Fruit fly (Drosophila melanogaster) whole organism, embryonic: ENCODE data around the gene Cpsf5.

Source experiments
- ATbp ChIP-seq: fragments of 200-800 bp; sonication (Bioruptor generic); optimal IDR thresholded peaks from 2 replicates; lab custom pipeline; 2017; ENCODE audit warnings: missing biosample characterization, mild to moderate bottlenecking, missing genetic modification characterization, missing genetic modification reagents
- Ada2b ChIP-seq: fragments of 200-800 bp; sonication (Bioruptor generic); IDR thresholded peaks from 2 replicates; pipeline ENCODE4 v1.3.6; 2022; ENCODE audit warnings: missing biosample characterization, missing genetic modification characterization
- Asciz ChIP-seq: fragments of 200-800 bp; sonication (Bioruptor generic); optimal IDR thresholded peaks from 2 replicates; lab custom pipeline; 2017; ENCODE audit warnings: missing biosample characterization, mild to moderate bottlenecking, missing genetic modification characterization, missing genetic modification reagents
- Awh ChIP-seq: fragments of 200-800 bp; sonication (Bioruptor generic); IDR thresholded peaks from 2 replicates; pipeline ENCODE4, ENCODE4 v1.3.6; 2022; ENCODE audit warnings: missing biosample characterization, missing genetic modification characterization
- Blimp-1 ChIP-seq: fragments of 200-800 bp; sonication (Bioruptor generic); optimal IDR thresholded peaks from 3 replicates; lab custom pipeline; 2018; ENCODE audit warnings: missing biosample characterization, missing genetic modification characterization, mild to moderate bottlenecking, moderate library complexity, missing genetic modification reagents
- CG10147 ChIP-seq: fragments of 200-800 bp; sonication (Bioruptor generic); optimal IDR thresholded peaks from 2 replicates; lab custom pipeline; 2019; ENCODE audit warnings: missing biosample characterization, mild to moderate bottlenecking, missing genetic modification characterization, moderate library complexity
- CG10209 ChIP-seq: fragments of 200-800 bp; sonication (Bioruptor generic); optimal IDR thresholded peaks from 3 replicates; lab custom pipeline; 2017; ENCODE audit warnings: missing biosample characterization, mild to moderate bottlenecking, missing genetic modification characterization, missing genetic modification reagents
- CG10366 ChIP-seq: fragments of 200-800 bp; sonication (Bioruptor generic); IDR thresholded peaks from 2 replicates; pipeline ENCODE4 v1.3.6; 2022; ENCODE audit warnings: missing biosample characterization, missing genetic modification characterization
- CG11504 ChIP-seq: fragments of 200-800 bp; sonication (Bioruptor generic); optimal IDR thresholded peaks from 3 replicates; lab custom pipeline; 2019; ENCODE audit warnings: missing biosample characterization, mild to moderate bottlenecking, missing genetic modification characterization, moderate library complexity
- CG11695 ChIP-seq: fragments of 200-800 bp; sonication (Bioruptor generic); IDR thresholded peaks from 3 replicates; pipeline ENCODE4 v1.3.6; 2022; ENCODE audit warnings: missing biosample characterization, missing genetic modification characterization
- CG13624 ChIP-seq: fragments of 200-800 bp; sonication (Bioruptor generic); optimal IDR thresholded peaks from 2 replicates; lab custom pipeline; 2016; ENCODE audit warnings: missing biosample characterization, missing genetic modification characterization
- CG14050 ChIP-seq: fragments of 200-800 bp; sonication (Bioruptor generic); IDR thresholded peaks from 3 replicates; pipeline ENCODE4 v1.3.6; 2022; ENCODE audit warnings: missing biosample characterization, missing genetic modification characterization
- CG15011 ChIP-seq: fragments of 200-800 bp; sonication (Bioruptor generic); optimal IDR thresholded peaks from 3 replicates; lab custom pipeline; 2018; ENCODE audit warnings: missing biosample characterization, mild to moderate bottlenecking, missing genetic modification characterization
- CG16779 ChIP-seq: fragments of 200-800 bp; sonication (Bioruptor generic); IDR thresholded peaks from 2 replicates; pipeline ENCODE4 v1.3.6; 2022; ENCODE audit warnings: missing biosample characterization, missing genetic modification characterization
- CG18619 ChIP-seq: fragments of 200-800 bp; sonication (Bioruptor generic); optimal IDR thresholded peaks from 3 replicates; lab custom pipeline; 2017; ENCODE audit warnings: missing biosample characterization, mild to moderate bottlenecking, missing genetic modification characterization
- CG33557 ChIP-seq: fragments of 200-800 bp; sonication (Bioruptor generic); optimal IDR thresholded peaks from 2 replicates; lab custom pipeline; 2019; ENCODE audit warnings: missing biosample characterization, mild to moderate bottlenecking, missing genetic modification characterization, moderate library complexity
- CG5180 ChIP-seq: fragments of 200-800 bp; sonication (Bioruptor generic); optimal IDR thresholded peaks from 3 replicates; lab custom pipeline; 2017; ENCODE audit warnings: missing biosample characterization, missing genetic modification characterization, mild to moderate bottlenecking, moderate library complexity, missing genetic modification reagents
- CG6683 ChIP-seq: fragments of 200-800 bp; sonication (Bioruptor generic); optimal IDR thresholded peaks from 2 replicates; lab custom pipeline; 2017; ENCODE audit warnings: missing biosample characterization, mild to moderate bottlenecking, missing genetic modification characterization, missing genetic modification reagents
- CG6854 ChIP-seq: fragments of 200-800 bp; sonication (Bioruptor generic); optimal IDR thresholded peaks from 3 replicates; lab custom pipeline; 2017; ENCODE audit warnings: missing biosample characterization, mild to moderate bottlenecking, missing genetic modification characterization
- CG8359 ChIP-seq: fragments of 200-800 bp; sonication (Bioruptor generic); optimal IDR thresholded peaks from 2 replicates; lab custom pipeline; 2017; ENCODE audit warnings: missing biosample characterization, mild to moderate bottlenecking, missing genetic modification characterization, borderline replicate concordance
- CG9932 ChIP-seq: fragments of 200-800 bp; sonication (Bioruptor generic); IDR thresholded peaks from 2 replicates; pipeline ENCODE4 v1.3.6; 2022; ENCODE audit warnings: missing biosample characterization, missing genetic modification characterization
- CHES-1-like ChIP-seq: fragments of 200-800 bp; sonication (Bioruptor generic); optimal IDR thresholded peaks from 2 replicates; lab custom pipeline; 2016; ENCODE audit warnings: missing biosample characterization, missing genetic modification characterization
- CTCF ChIP-seq: fragments of 200-800 bp; sonication (Bioruptor generic); optimal IDR thresholded peaks from 2 replicates; lab custom pipeline; 2017; ENCODE audit warnings: missing biosample characterization, mild to moderate bottlenecking, missing genetic modification characterization, moderate library complexity
- Dek ChIP-seq: fragments of 200-800 bp; sonication (Bioruptor generic); optimal IDR thresholded peaks from 3 replicates; lab custom pipeline; 2019; ENCODE audit warnings: missing biosample characterization, mild to moderate bottlenecking, missing genetic modification characterization, moderate library complexity
- GATAe ChIP-seq: fragments of 200-800 bp; sonication (Bioruptor generic); conservative IDR thresholded peaks from 2 replicates; pipeline ENCODE4 v1.3.6; 2022; ENCODE audit warnings: missing biosample characterization, missing genetic modification characterization
- HLH54F ChIP-seq: fragments of 200-800 bp; sonication (Bioruptor generic); optimal IDR thresholded peaks from 3 replicates; lab custom pipeline; 2016; ENCODE audit warnings: missing biosample characterization, missing genetic modification characterization
- Hand ChIP-seq: fragments of 200-800 bp; sonication (Bioruptor generic); optimal IDR thresholded peaks from 2 replicates; lab custom pipeline; 2017; ENCODE audit warnings: mild to moderate bottlenecking, missing biosample characterization, missing genetic modification reagents, missing genetic modification characterization
- Nf-YC ChIP-seq: fragments of 200-800 bp; optimal IDR thresholded peaks from 3 replicates; lab custom pipeline; 2019; ENCODE audit warnings: missing biosample characterization, mild to moderate bottlenecking, missing genetic modification characterization, moderate library complexity
- Poxn ChIP-seq: fragments of 200-800 bp; sonication (Bioruptor generic); IDR thresholded peaks from 2 replicates; pipeline ENCODE4 v1.3.6; 2022; ENCODE audit warnings: missing biosample characterization, missing genetic modification characterization
- Sox100B ChIP-seq: fragments of 200-800 bp; sonication (Bioruptor generic); optimal IDR thresholded peaks from 3 replicates; lab custom pipeline; 2018; ENCODE audit warnings: missing biosample characterization, mild to moderate bottlenecking, missing genetic modification characterization
- TFAM ChIP-seq: fragments of 200-800 bp; sonication (Bioruptor generic); optimal IDR thresholded peaks from 2 replicates; lab custom pipeline; 2017; ENCODE audit warnings: missing biosample characterization, missing genetic modification characterization, inconsistent platforms
- Xrp1 ChIP-seq: fragments of 200-800 bp; sonication (Bioruptor generic); IDR thresholded peaks from 2 replicates; pipeline ENCODE4 v1.3.6; 2022; ENCODE audit warnings: missing biosample characterization, missing genetic modification characterization
- br ChIP-seq: fragments of >200 bp; optimal IDR thresholded peaks from 2 replicates; lab custom pipeline; 2017
- dimm ChIP-seq: fragments of 200-800 bp; sonication (Bioruptor generic); IDR thresholded peaks from 2 replicates; pipeline ENCODE4 v1.3.6; 2022; ENCODE audit warnings: missing biosample characterization, missing genetic modification characterization
- fd102C ChIP-seq: fragments of 200-800 bp; sonication (Bioruptor generic); optimal IDR thresholded peaks from 2 replicates; lab custom pipeline; 2018; ENCODE audit warnings: missing biosample characterization, mild to moderate bottlenecking, missing genetic modification characterization, moderate library complexity
- ftz-f1 ChIP-seq: fragments of 200-800 bp; sonication (Bioruptor generic); optimal IDR thresholded peaks from 2 replicates; lab custom pipeline; 2016; ENCODE audit warnings: missing biosample characterization, missing genetic modification characterization
- gcm ChIP-seq: fragments of 200-800 bp; sonication (Bioruptor generic); optimal IDR thresholded peaks from 2 replicates; lab custom pipeline; 2019; ENCODE audit warnings: missing biosample characterization, mild to moderate bottlenecking, missing genetic modification characterization, moderate library complexity
- gfzf ChIP-seq: fragments of 200-800 bp; sonication (Bioruptor generic); optimal IDR thresholded peaks from 2 replicates; lab custom pipeline; 2016; ENCODE audit warnings: missing biosample characterization, mild to moderate bottlenecking, missing genetic modification characterization, moderate library complexity
- grau ChIP-seq: fragments of 200-800 bp; optimal IDR thresholded peaks from 3 replicates; lab custom pipeline; 2019; ENCODE audit warnings: missing biosample characterization, mild to moderate bottlenecking, missing genetic modification characterization, moderate library complexity
- hth ChIP-seq: fragments of >200 bp; optimal IDR thresholded peaks from 2 replicates; lab custom pipeline; 2017; ENCODE audit warnings: inconsistent platforms
- klu ChIP-seq: fragments of 200-800 bp; sonication (Bioruptor generic); IDR thresholded peaks from 2 replicates; pipeline ENCODE4 v1.3.6; 2022; ENCODE audit warnings: missing biosample characterization, missing genetic modification characterization
- kni ChIP-seq: fragments of 200-800 bp; sonication (Bioruptor generic); optimal IDR thresholded peaks from 3 replicates; lab custom pipeline; 2017; ENCODE audit warnings: mild to moderate bottlenecking, missing biosample characterization, missing genetic modification reagents, missing genetic modification characterization
- nerfin-2 ChIP-seq: fragments of 200-800 bp; sonication (Bioruptor generic); IDR thresholded peaks from 2 replicates; pipeline ENCODE4 v1.3.6; 2022; ENCODE audit warnings: missing biosample characterization, missing genetic modification characterization; ENCODE audit not compliant: partially characterized antibody
- org-1 ChIP-seq: fragments of 200-800 bp; sonication (Bioruptor generic); optimal IDR thresholded peaks from 2 replicates; lab custom pipeline; 2017; ENCODE audit warnings: missing biosample characterization, missing genetic modification characterization
- pan ChIP-seq, 4 experiments: fragments of >200 bp in 3 of 4; fragments of 200-800 bp in 1 of 4; sonication (Bioruptor generic) in 1 of 4; optimal IDR thresholded peaks in 3 of 4; IDR thresholded peaks in 1 of 4; 2 replicates each; pipeline versions ENCODE4 v1.3.6 to Lab custom; 2017 to 2022; ENCODE audit warnings: missing biosample characterization in 2 of 4, missing genetic modification characterization in 2 of 4, mixed read lengths in 1 of 4
- repo ChIP-seq: fragments of 200-800 bp; sonication (Bioruptor generic); optimal IDR thresholded peaks from 2 replicates; lab custom pipeline; 2016; ENCODE audit warnings: missing biosample characterization, missing genetic modification characterization
- sc ChIP-seq, 3 experiments: fragments of >200 bp in 2 of 3; fragments of 200-800 bp in 1 of 3; sonication (Bioruptor generic) in 1 of 3; optimal IDR thresholded peaks; 2 replicates in 2 of 3; 3 replicates in 1 of 3; lab custom pipeline; 2017; ENCODE audit warnings: mild to moderate bottlenecking in 1 of 3, missing biosample characterization in 1 of 3, missing genetic modification characterization in 1 of 3, missing genetic modification reagents in 1 of 3
- sim ChIP-seq: fragments of 200-800 bp; sonication (Bioruptor generic); IDR thresholded peaks from 2 replicates; pipeline ENCODE4 v1.3.6; 2022; ENCODE audit warnings: missing biosample characterization, missing genetic modification characterization
- sob ChIP-seq: fragments of 200-800 bp; sonication (Bioruptor generic); IDR thresholded peaks from 2 replicates; pipeline ENCODE4 v1.3.6; 2022; ENCODE audit warnings: missing biosample characterization, missing genetic modification characterization
- vvl ChIP-seq: fragments of 200-800 bp; sonication (Bioruptor generic); IDR thresholded peaks from 2 replicates; pipeline ENCODE4 v1.3.6; 2022; ENCODE audit warnings: missing biosample characterization, missing genetic modification characterization

Cpsf5 gene

DNA sequence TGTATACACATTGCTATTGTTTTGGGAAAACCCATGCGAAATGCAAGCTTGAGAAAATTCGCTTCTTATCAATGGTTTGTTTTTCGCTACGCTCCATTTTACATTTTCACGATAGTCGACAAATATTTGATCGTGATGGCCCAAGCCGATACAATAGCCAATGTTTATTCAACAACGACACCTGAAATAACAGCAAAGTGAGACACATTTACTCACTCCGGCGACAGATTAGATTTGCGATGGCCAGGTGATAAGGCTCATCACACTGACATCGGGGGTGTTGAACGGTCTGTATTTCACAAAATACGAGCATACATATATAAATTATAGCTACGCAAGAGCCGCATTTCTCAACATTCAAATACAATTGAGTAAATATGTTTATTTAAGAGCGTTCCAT lies 13.7 kb upstream of the Cpsf5 start (continued):
- peak; percentile 36 for TF ChIP-seq CTCF (GFP tag; lab: Kevin White, UChicago)
- peak; percentile 87 for TF ChIP-seq CG15011 (GFP tag; lab: Kevin White, UChicago)
- TF ChIP-seq br (lab: Kevin White, UChicago), result no peak
- peak; percentile 23; the same call in 1 of the 2 replicates for TF ChIP-seq GATAe
- no peak for TF ChIP-seq CG9932 (GFP tag; lab: Robert Waterston, UW)
- TF ChIP-seq CG6683 (GFP tag; lab: Kevin White, UChicago), result peak; percentile 81
- peak; percentile 66 for TF ChIP-seq CG10209 (GFP tag; lab: Kevin White, UChicago)
- TF ChIP-seq Dek (tag; lab: Kevin White, UChicago), result peak; percentile 40
- TF ChIP-seq CG6854 (GFP tag; lab: Kevin White, UChicago), result peak; percentile 82
- peak; percentile 56 for TF ChIP-seq CG8359 (GFP tag; lab: Kevin White, UChicago)
- peak; percentile 58 for TF ChIP-seq Blimp-1 (GFP tag; lab: Kevin White, UChicago)
- TF ChIP-seq CHES-1-like, result peak; percentile 9
- TF ChIP-seq sc (optimal IDR thresholded peaks at IDR 0.05; lab: Kevin White, UChicago), result no peak
- peak; percentile 28 for TF ChIP-seq sc (GFP tag; optimal IDR thresholded peaks at IDR 0.05; lab: Kevin White, UChicago)
- peak; percentile 18 for TF ChIP-seq gcm (GFP tag; lab: Kevin White, UChicago)
- no peak for TF ChIP-seq CG10366 (GFP tag; lab: Robert Waterston, UW)
- peak; percentile 72 for TF ChIP-seq ATbp (GFP tag; lab: Kevin White, UChicago)
- peak; percentile 43 for TF ChIP-seq CG11504
- peak; percentile 69 for TF ChIP-seq CG5180
- TF ChIP-seq sob, result peak; percentile 76
- peak; percentile 33 for TF ChIP-seq TFAM (GFP tag; lab: Kevin White, UChicago)
- TF ChIP-seq gfzf (GFP tag; lab: Kevin White, UChicago), result no peak
- peak; percentile 52 for TF ChIP-seq CG18619 (GFP tag; lab: Kevin White, UChicago)
- no peak for TF ChIP-seq CG14050 (GFP tag; lab: Robert Waterston, UW)
- TF ChIP-seq Xrp1 (GFP tag; lab: Robert Waterston, UW), result peak; percentile 66
- TF ChIP-seq Asciz (GFP tag; lab: Kevin White, UChicago), result peak; percentile 85
- peak; percentile 73 for TF ChIP-seq Sox100B (GFP tag; lab: Kevin White, UChicago)
- TF ChIP-seq CG10147, result peak; percentile 63
- TF ChIP-seq fd102C, result peak; percentile 80
- TF ChIP-seq nerfin-2 (GFP tag; lab: Robert Waterston, UW), result no peak
- TF ChIP-seq klu (GFP tag; lab: Robert Waterston, UW), result no peak
- TF ChIP-seq CG11695 (GFP tag; lab: Robert Waterston, UW), result peak; percentile 59; the same call in 2 of the 3 replicates
- TF ChIP-seq Awh (GFP tag; lab: Robert Waterston, UW), result peak; percentile 81
- TF ChIP-seq repo (GFP tag; lab: Kevin White, UChicago), result peak; percentile 41
- TF ChIP-seq Nf-YC (tag; lab: Kevin White, UChicago), result peak; percentile 22
- TF ChIP-seq Poxn (GFP tag; lab: Robert Waterston, UW), result no peak
- no peak for TF ChIP-seq hth (lab: Kevin White, UChicago)
- TF ChIP-seq grau (tag; lab: Kevin White, UChicago), result peak; percentile 21
- TF ChIP-seq CG13624, result peak; percentile 45
- peak; percentile 10 for TF ChIP-seq HLH54F (GFP tag; lab: Kevin White, UChicago)
- TF ChIP-seq sim (GFP tag; lab: Robert Waterston, UW), result no peak
- no peak for TF ChIP-seq dimm (GFP tag; lab: Robert Waterston, UW)
- TF ChIP-seq org-1 (GFP tag; lab: Kevin White, UChicago), result peak; percentile 80
- peak; percentile 42 for TF ChIP-seq CG33557 (GFP tag; lab: Kevin White, UChicago)
- 0 out of 2 replicates have a peak, but pooled peaks have one; percentile 48 for TF ChIP-seq CG16779 (GFP tag; lab: Robert Waterston, UW)
- peak; percentile 24; the same call in 1 of the 2 replicates for TF ChIP-seq Ada2b
- peak; percentile 3 for TF ChIP-seq Hand (GFP tag; lab: Kevin White, UChicago)
- TF ChIP-seq pan (optimal IDR thresholded peaks at IDR 0.05; lab: Kevin White, UChicago), result no peak
- TF ChIP-seq pan (GFP tag; optimal IDR thresholded peaks at IDR 0.05 in 1 of 2, IDR thresholded peaks at IDR 0.05 in 1 of 2), result peak in 1 of 2 experiments; percentile 36
- TF ChIP-seq ftz-f1 (GFP tag; lab: Kevin White, UChicago), result no peak
- TF ChIP-seq kni (GFP tag; lab: Kevin White, UChicago), result peak; percentile 26
- TF ChIP-seq vvl (GFP tag; lab: Robert Waterston, UW), result no peak
